Worm (Caenorhabditis elegans) whole organism, midembryonic: ENCODE results near the gene acc-2.

Source experiments
- flt-1 ChIP-seq: fragments of 200-800 bp; sonication (Bioruptor generic); IDR thresholded peaks from 2 replicates; pipeline ENCODE4 v1.3.6; 2022; ENCODE audit warnings: missing genetic modification characterization, missing compliant biosample characterization

Gene acc-2

ce11 chrIV:9063518-9063917 lies 46.9 kb downstream of the acc-2 start:
- TF ChIP-seq flt-1 (GFP tag; lab: Robert Waterston, UW) = no peak

DNA sequence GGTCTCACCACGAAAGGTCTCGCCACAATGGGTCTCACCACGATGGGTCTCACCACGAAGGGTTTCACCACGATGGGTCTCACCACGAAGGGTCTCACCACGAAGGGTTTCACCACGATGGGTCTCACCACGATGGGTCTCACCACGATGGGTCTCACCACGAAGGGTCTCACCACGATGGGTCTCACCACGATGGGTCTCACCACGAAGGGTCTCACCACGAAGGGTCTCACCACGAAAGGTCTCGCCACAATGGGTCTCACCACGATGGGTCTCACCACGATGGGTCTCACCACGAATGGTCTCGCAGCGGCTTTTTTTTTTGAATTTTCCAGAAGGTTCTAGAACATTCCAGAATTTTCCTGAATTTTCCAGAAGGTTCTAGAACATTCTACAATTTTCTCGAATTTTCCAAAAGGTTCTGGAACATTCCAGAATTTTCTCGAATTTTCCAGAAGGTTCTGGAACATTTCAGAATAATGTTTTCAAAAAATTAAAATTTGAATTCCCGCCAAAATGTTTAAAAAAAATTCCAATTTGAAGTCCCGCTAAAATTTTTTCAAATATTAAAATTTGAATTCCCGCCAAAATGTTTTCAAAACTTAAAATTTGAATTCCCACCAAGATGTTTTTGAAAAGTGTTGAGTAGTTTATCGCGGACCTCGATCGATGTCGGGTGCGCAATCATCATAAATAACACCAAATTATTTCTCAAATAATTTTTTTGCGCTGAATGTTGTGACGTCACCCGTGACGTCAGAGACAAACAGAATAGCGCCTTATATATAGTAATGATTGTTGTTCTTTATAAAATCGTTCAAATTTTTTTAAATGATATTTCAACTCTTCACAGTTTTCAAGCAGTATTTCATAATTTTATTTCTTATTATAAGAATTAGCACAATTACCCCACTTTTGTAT lies 51.0 kb downstream of the acc-2 start:
- peak; percentile 34; the same call in 1 of the 2 replicates for TF ChIP-seq flt-1 (GFP tag; lab: Robert Waterston, UW)
